Worm (Caenorhabditis elegans) whole organism, L3 larva: Measurements from ENCODE around the gene srbc-19.
A peak's percentile ranks its signal among the peaks of the same experiment; 100 is the strongest.
"Not testable (repeated sequence)": the region's sequence is repeated elsewhere in the genome, so short reads cannot be mapped to it uniquely, and the experiment has no call there.

Experiments used
- R02D3.7 ChIP-seq: fragments of 150-350 bp; optimal IDR thresholded peaks from 2 replicates; lab custom pipeline; 2014; ENCODE audit warnings: missing biosample characterization, missing genetic modification characterization
- ZK546.5 ChIP-seq: sonication (generic microtip); optimal IDR thresholded peaks from 2 replicates; lab custom pipeline; 2017; ENCODE audit warnings: missing biosample characterization, missing genetic modification characterization
- ama-1 ChIP-seq: fragments of 150-350 bp; optimal IDR thresholded peaks from 2 replicates; lab custom pipeline; 2018
- ceh-28 ChIP-seq: fragments of 150-350 bp; optimal IDR thresholded peaks from 2 replicates; lab custom pipeline; 2014; ENCODE audit warnings: missing biosample characterization, missing genetic modification reagents, missing genetic modification characterization
- ceh-82 ChIP-seq: fragments of 150-350 bp; optimal IDR thresholded peaks from 2 replicates; lab custom pipeline; 2014; ENCODE audit warnings: missing biosample characterization, missing genetic modification characterization
- egl-5 ChIP-seq: fragments of 150-350 bp; optimal IDR thresholded peaks from 2 replicates; lab custom pipeline; 2017; ENCODE audit warnings: missing biosample characterization, missing genetic modification reagents, missing genetic modification characterization, inconsistent platforms
- elt-1 ChIP-seq: fragments of 150-350 bp; optimal IDR thresholded peaks from 2 replicates; lab custom pipeline; 2014; ENCODE audit warnings: missing biosample characterization, missing genetic modification characterization
- elt-2 ChIP-seq: sonication (generic microtip); optimal IDR thresholded peaks from 2 replicates; lab custom pipeline; 2016; ENCODE audit warnings: missing genetic modification reagents, mild to moderate bottlenecking, missing genetic modification characterization, missing compliant biosample characterization
- elt-3 ChIP-seq, 3 experiments: fragments of 150-350 bp in 1 of 3; sonication (generic microtip) in 2 of 3; optimal IDR thresholded peaks; 2 replicates in 2 of 3; 4 replicates in 1 of 3; lab custom pipeline; 2014 to 2017; ENCODE audit warnings: missing biosample characterization in 3 of 3, missing genetic modification characterization in 3 of 3
- eor-1 ChIP-seq, 2 experiments: fragments of 150-350 bp; optimal IDR thresholded peaks; 2 replicates each; lab custom pipeline; 2014 to 2018; ENCODE audit warnings: missing biosample characterization in 2 of 2, missing genetic modification characterization in 2 of 2
- fkh-10 ChIP-seq: sonication (generic microtip); optimal IDR thresholded peaks from 2 replicates; lab custom pipeline; 2017; ENCODE audit warnings: missing biosample characterization, missing genetic modification reagents, missing genetic modification characterization
- fkh-2 ChIP-seq: fragments of 150-350 bp; optimal IDR thresholded peaks from 2 replicates; lab custom pipeline; 2014; ENCODE audit warnings: missing biosample characterization, missing genetic modification reagents, missing genetic modification characterization
- fos-1 ChIP-seq: fragments of 150-350 bp; optimal IDR thresholded peaks from 2 replicates; lab custom pipeline; 2014; ENCODE audit warnings: missing biosample characterization, missing genetic modification characterization
- hmg-11 ChIP-seq: sonication (generic microtip); optimal IDR thresholded peaks from 2 replicates; lab custom pipeline; 2016; ENCODE audit warnings: missing genetic modification characterization, missing compliant biosample characterization
- jun-1 ChIP-seq: fragments of 150-350 bp; optimal IDR thresholded peaks from 2 replicates; lab custom pipeline; 2014; ENCODE audit warnings: missing biosample characterization, missing genetic modification reagents, missing genetic modification characterization
- lin-39 ChIP-seq: fragments of 150-350 bp; optimal IDR thresholded peaks from 2 replicates; lab custom pipeline; 2018; ENCODE audit warnings: missing biosample characterization, missing genetic modification reagents, missing genetic modification characterization
- lsy-12 ChIP-seq: sonication (generic microtip); optimal IDR thresholded peaks from 2 replicates; lab custom pipeline; 2016; ENCODE audit warnings: mild to moderate bottlenecking, missing genetic modification characterization, missing compliant biosample characterization
- mdl-1 ChIP-seq: fragments of 150-350 bp; optimal IDR thresholded peaks from 2 replicates; lab custom pipeline; 2014; ENCODE audit warnings: missing biosample characterization, missing genetic modification characterization
- mml-1 ChIP-seq: fragments of 150-350 bp; sonication (generic microtip); optimal IDR thresholded peaks from 3 replicates; lab custom pipeline; 2014; ENCODE audit warnings: missing biosample characterization, missing genetic modification characterization
- nfya-1 ChIP-seq: sonication (generic microtip); optimal IDR thresholded peaks from 2 replicates; lab custom pipeline; 2017; ENCODE audit warnings: missing genetic modification characterization, mild to moderate bottlenecking, missing compliant biosample characterization, antibody characterized with exemption, moderate library complexity; ENCODE audit not compliant: insufficient read depth
- nhr-12 ChIP-seq: fragments of 150-350 bp; optimal IDR thresholded peaks from 2 replicates; lab custom pipeline; 2014; ENCODE audit warnings: missing biosample characterization, missing genetic modification characterization
- nhr-23 ChIP-seq: fragments of 150-350 bp; optimal IDR thresholded peaks from 2 replicates; lab custom pipeline; 2014; ENCODE audit warnings: missing biosample characterization, missing genetic modification reagents, missing genetic modification characterization
- nhr-28 ChIP-seq: fragments of 150-350 bp; optimal IDR thresholded peaks from 2 replicates; lab custom pipeline; 2014; ENCODE audit warnings: missing biosample characterization, missing genetic modification characterization
- nhr-67 ChIP-seq: fragments of 150-350 bp; optimal IDR thresholded peaks from 2 replicates; lab custom pipeline; 2014; ENCODE audit warnings: missing biosample characterization, missing genetic modification characterization
- nhr-76 ChIP-seq: fragments of 150-350 bp; sonication (generic microtip); optimal IDR thresholded peaks from 5 replicates; lab custom pipeline; 2014; ENCODE audit warnings: missing biosample characterization, missing genetic modification characterization
- nhr-77 ChIP-seq: fragments of 150-350 bp; optimal IDR thresholded peaks from 2 replicates; lab custom pipeline; 2014; ENCODE audit warnings: missing biosample characterization, missing genetic modification characterization
- pha-4 ChIP-seq: fragments of 150-350 bp; optimal IDR thresholded peaks from 2 replicates; lab custom pipeline; 2014; ENCODE audit warnings: missing biosample characterization, missing genetic modification reagents, missing genetic modification characterization
- pqm-1 ChIP-seq: fragments of 150-350 bp; optimal IDR thresholded peaks from 2 replicates; lab custom pipeline; 2017; ENCODE audit warnings: missing biosample characterization, missing genetic modification characterization, inconsistent platforms
- skn-1 ChIP-seq: fragments of 150-350 bp; optimal IDR thresholded peaks from 2 replicates; lab custom pipeline; 2014; ENCODE audit warnings: missing biosample characterization, missing genetic modification characterization
- snpc-4 ChIP-seq: fragments of 150-350 bp; optimal IDR thresholded peaks from 2 replicates; lab custom pipeline; 2014; ENCODE audit warnings: missing biosample characterization, missing genetic modification characterization
- tbx-2 ChIP-seq: sonication (generic microtip); optimal IDR thresholded peaks from 2 replicates; lab custom pipeline; 2016; ENCODE audit warnings: mild to moderate bottlenecking, missing genetic modification characterization, missing compliant biosample characterization
- unc-62 ChIP-seq: fragments of 150-350 bp; sonication (generic microtip); optimal IDR thresholded peaks from 4 replicates; lab custom pipeline; 2014; ENCODE audit warnings: missing biosample characterization, missing genetic modification reagents, missing genetic modification characterization
- ztf-11 ChIP-seq: fragments of 150-350 bp; optimal IDR thresholded peaks from 2 replicates; lab custom pipeline; 2014; ENCODE audit warnings: missing biosample characterization, missing genetic modification characterization

The srbc-19 gene

DNA sequence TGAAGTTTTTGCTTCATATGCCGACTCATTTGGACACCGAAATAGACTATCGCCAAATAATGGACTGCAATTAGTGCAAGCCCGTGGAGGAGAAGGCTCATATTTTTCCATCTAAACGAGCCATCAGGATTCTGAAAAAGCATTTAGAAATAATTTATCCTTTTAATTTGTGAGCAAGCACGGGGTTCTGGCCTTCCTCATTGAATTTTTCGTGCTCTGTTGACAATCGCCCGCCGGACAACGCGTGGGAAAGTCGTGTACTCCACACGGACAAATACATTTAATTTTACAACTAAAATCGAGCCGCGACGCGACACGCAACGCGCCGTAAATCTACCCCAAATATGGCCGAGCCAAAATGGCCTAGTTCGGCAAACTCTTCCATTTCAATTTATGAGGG lies 22.2 kb downstream of the srbc-19 start, which contains the start of gene F22F7.12:
F22F7.12 (minus strand) TSS at position 101 of the 400 bp plus-strand sequence.
- TF ChIP-seq tbx-2; nhr-28 (tag; lab: Kevin White, UChicago); skn-1 (tag; lab: Kevin White, UChicago): not testable (repeated sequence)

- TF ChIP-seq fkh-2 (tag; lab: Kevin White, UChicago) (no peak), nhr-67 (tag; lab: Kevin White, UChicago) (no peak), nhr-77 (tag; lab: Kevin White, UChicago) (no peak), elt-3 (tag; optimal IDR thresholded peaks at IDR 0.05; lab: Kevin White, UChicago) (no peak), skn-1 (tag; lab: Kevin White, UChicago) (no peak)
- TF ChIP-seq, all 47 proteins: peak for 0
Measured at ce11 chrV:2139918-2140317, 26.7 kb downstream of the srbc-19 start, which contains the start of gene F22F7.7. F22F7.7 (minus strand) TSS chrV:2140042.

ce11 chrV:2138287-2138686 lies 28.3 kb downstream of the srbc-19 start:
- no peak for TF ChIP-seq ZK546.5 (tag; lab: Kevin White, UChicago)
- TF ChIP-seq fos-1 (tag; lab: Kevin White, UChicago), result no peak
- peak; percentile 28 for TF ChIP-seq jun-1 (tag; lab: Kevin White, UChicago)
- TF ChIP-seq nhr-23, result no peak
- TF ChIP-seq ztf-11 (tag; lab: Kevin White, UChicago), result no peak

DNA sequence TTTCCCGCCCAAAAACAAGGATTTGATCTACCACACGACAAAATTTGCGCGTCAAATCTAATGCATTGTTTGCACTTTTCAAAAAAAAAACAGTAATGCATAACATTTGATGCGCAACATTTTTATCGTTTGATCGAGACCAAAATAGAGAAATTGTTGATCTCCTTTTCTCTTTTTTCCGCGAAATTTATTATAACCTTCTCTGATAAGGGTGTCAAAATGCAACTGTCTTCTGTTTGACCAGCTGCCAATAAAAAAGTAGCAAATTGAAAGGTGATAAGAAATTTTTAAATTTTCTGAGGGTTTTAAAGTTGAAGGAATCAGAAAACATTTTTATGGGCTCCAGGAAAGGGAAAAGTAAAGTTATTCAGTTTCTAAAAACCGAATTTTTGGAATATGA lies 29.6 kb downstream of the srbc-19 start:
- TF ChIP-seq ceh-82 (tag; lab: Kevin White, UChicago) (no peak), nhr-76 (peak; percentile 59), elt-2 (tag; lab: Kevin White, UChicago) (peak; percentile 10), elt-1 (no peak)

ce11 chrV:2135323-2135722 lies 31.3 kb downstream of the srbc-19 start:
- TF ChIP-seq skn-1 (tag; lab: Kevin White, UChicago) (no peak), snpc-4 (tag; lab: Kevin White, UChicago) (peak; percentile 23), lin-39 (tag; lab: Kevin White, UChicago) (peak; percentile 39), hmg-11 (tag; lab: Kevin White, UChicago) (peak; percentile 54), fkh-2 (tag; lab: Kevin White, UChicago) (no peak), elt-2 (tag; lab: Kevin White, UChicago) (peak; percentile 11), eor-1 (tag; optimal IDR thresholded peaks at IDR 0.05; lab: Kevin White, UChicago) (no peak), fkh-10 (GFP tag; lab: Kevin White, UChicago) (peak; percentile 27), tbx-2 (no peak), nfya-1 (tag; lab: Kevin White, UChicago) (peak; percentile 52), jun-1 (tag; lab: Kevin White, UChicago) (peak; percentile 86), R02D3.7 (tag; lab: Kevin White, UChicago) (no peak), ama-1 (lab: Kevin White, UChicago) (no peak)

DNA sequence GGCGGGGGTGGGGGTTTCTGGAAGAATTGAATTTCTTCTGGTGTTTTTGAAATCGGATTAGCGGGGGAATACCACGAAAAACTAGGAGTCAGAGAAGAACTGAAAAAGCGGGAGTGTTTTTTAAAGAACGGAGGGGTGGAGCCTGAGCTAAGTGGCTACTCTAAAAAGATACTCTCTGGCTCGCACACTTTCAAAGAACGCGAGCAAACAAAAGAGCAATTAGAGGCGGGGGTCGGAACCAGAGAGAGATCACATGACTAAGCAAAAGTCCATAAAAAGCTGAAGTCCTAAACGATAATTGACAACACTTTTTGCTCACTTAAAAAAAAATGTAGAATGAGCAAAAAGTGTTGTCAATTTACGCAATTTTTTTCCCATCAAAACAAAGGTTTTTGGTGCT lies 32.2 kb downstream of the srbc-19 start:
- TF ChIP-seq unc-62 (GFP tag; lab: Kevin White, UChicago), result no peak
- TF ChIP-seq nfya-1 (tag; lab: Kevin White, UChicago), result peak; percentile 35
- peak; percentile 56 for TF ChIP-seq lin-39 (tag; lab: Kevin White, UChicago)
- TF ChIP-seq mml-1 (tag; lab: Kevin White, UChicago), result no peak
- no peak for TF ChIP-seq nhr-12 (tag; lab: Kevin White, UChicago)

- peak; percentile 93 for TF ChIP-seq mml-1 (tag; lab: Kevin White, UChicago)
- peak; percentile 50 for TF ChIP-seq pha-4 (tag; lab: Kevin White, UChicago)
- TF ChIP-seq pqm-1 (tag; lab: Kevin White, UChicago), result peak; percentile 11
- TF ChIP-seq jun-1 (tag; lab: Kevin White, UChicago), result peak; percentile 28
- peak; percentile 74 for TF ChIP-seq lin-39 (tag; lab: Kevin White, UChicago)
- TF ChIP-seq elt-2 (tag; lab: Kevin White, UChicago), result peak; percentile 5
- no peak for TF ChIP-seq elt-1
- TF ChIP-seq lsy-12 (tag; lab: Kevin White, UChicago), result no peak
- TF ChIP-seq snpc-4 (tag; lab: Kevin White, UChicago), result peak; percentile 50
- peak; percentile 7 for TF ChIP-seq tbx-2
- peak; percentile 86 for TF ChIP-seq nfya-1 (tag; lab: Kevin White, UChicago)
- TF ChIP-seq mdl-1, result peak; percentile 49
- peak; percentile 42 for TF ChIP-seq egl-5 (tag; lab: Kevin White, UChicago)
- TF ChIP-seq fkh-10 (GFP tag; lab: Kevin White, UChicago), result peak; percentile 68
- peak; percentile 80 for TF ChIP-seq hmg-11 (tag; lab: Kevin White, UChicago)
- TF ChIP-seq ceh-28 (tag; lab: Kevin White, UChicago), result no peak
- no peak for TF ChIP-seq eor-1 (tag; optimal IDR thresholded peaks at IDR 0.05; lab: Kevin White, UChicago)
Measured at ce11 chrV:2133512-2133911, 33.1 kb downstream of the srbc-19 start.
